Worm (Caenorhabditis elegans) whole organism, L2 larva: ENCODE data around the gene cytb-5.1.

ENCODE experiments used
- C34F6.9 ChIP-seq: fragments of 150-350 bp; optimal IDR thresholded peaks from 2 replicates; lab custom pipeline; 2014; ENCODE audit warnings: missing biosample characterization, missing genetic modification characterization
- R02D3.7 ChIP-seq: fragments of 150-350 bp; optimal IDR thresholded peaks from 2 replicates; lab custom pipeline; 2014; ENCODE audit warnings: missing biosample characterization, missing genetic modification characterization
- ZK546.5 ChIP-seq: sonication (generic microtip); optimal IDR thresholded peaks from 2 replicates; lab custom pipeline; 2017; ENCODE audit warnings: missing biosample characterization, missing genetic modification characterization
- aly-2 ChIP-seq: fragments of 150-350 bp; optimal IDR thresholded peaks from 2 replicates; lab custom pipeline; 2014; ENCODE audit warnings: missing biosample characterization, missing genetic modification characterization
- ceh-16 ChIP-seq: fragments of 150-350 bp; optimal IDR thresholded peaks from 2 replicates; lab custom pipeline; 2014; ENCODE audit warnings: missing biosample characterization, missing genetic modification characterization
- egl-27 ChIP-seq: sonication (generic microtip); optimal IDR thresholded peaks from 3 replicates; lab custom pipeline; 2017; ENCODE audit warnings: missing biosample characterization, missing genetic modification reagents, missing genetic modification characterization
- fos-1 ChIP-seq: fragments of 150-350 bp; optimal IDR thresholded peaks from 2 replicates; lab custom pipeline; 2014; ENCODE audit warnings: missing biosample characterization, missing genetic modification characterization
- gmeb-1 ChIP-seq: fragments of 150-350 bp; optimal IDR thresholded peaks from 2 replicates; lab custom pipeline; 2014; ENCODE audit warnings: missing biosample characterization, missing genetic modification characterization
- lin-13 ChIP-seq: fragments of 150-350 bp; optimal IDR thresholded peaks from 2 replicates; lab custom pipeline; 2014; ENCODE audit warnings: missing biosample characterization, missing genetic modification reagents, missing genetic modification characterization
- nhr-237 ChIP-seq: fragments of 150-350 bp; optimal IDR thresholded peaks from 2 replicates; lab custom pipeline; 2014; ENCODE audit warnings: missing biosample characterization, missing genetic modification characterization
- nhr-25 ChIP-seq: fragments of 150-350 bp; sonication (generic microtip); optimal IDR thresholded peaks from 3 replicates; lab custom pipeline; 2014; ENCODE audit warnings: missing biosample characterization, missing genetic modification characterization
- unc-39 ChIP-seq: fragments of 150-350 bp; optimal IDR thresholded peaks from 2 replicates; lab custom pipeline; 2014; ENCODE audit warnings: missing biosample characterization, missing genetic modification characterization
- ztf-11 ChIP-seq: sonication (generic microtip); optimal IDR thresholded peaks from 2 replicates; lab custom pipeline; 2017; ENCODE audit warnings: missing biosample characterization, missing genetic modification characterization

DNA sequence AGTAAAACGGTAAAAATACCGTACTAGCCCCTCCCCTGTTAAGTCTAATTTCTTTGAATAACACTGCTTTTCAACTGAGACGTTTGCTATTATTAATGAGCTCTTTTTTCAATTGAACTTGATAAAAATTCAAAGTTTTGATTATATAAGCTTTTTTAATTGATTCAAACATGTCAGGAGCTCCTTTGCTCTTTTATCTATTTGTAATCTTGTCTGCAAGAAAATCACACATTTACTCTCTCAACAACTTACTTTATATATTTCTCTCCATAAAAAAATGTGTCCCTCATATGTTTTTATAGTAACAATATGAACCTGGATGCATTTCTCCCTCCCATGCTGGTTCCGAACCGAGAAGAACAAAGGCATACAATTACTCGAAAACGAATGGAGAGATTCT, 18.6 kb downstream of the cytb-5.1 start, which contains the start of gene C04C11.1:
- no peak for TF ChIP-seq ztf-11 (tag; lab: Kevin White, UChicago)
- TF ChIP-seq unc-39 (tag; lab: Kevin White, UChicago): no peak
- TF ChIP-seq ceh-16 (tag; lab: Kevin White, UChicago): no peak
- no peak for TF ChIP-seq ZK546.5 (tag; lab: Kevin White, UChicago)
- no peak for TF ChIP-seq C34F6.9 (tag; lab: Kevin White, UChicago)
- no peak for TF ChIP-seq lin-13
- TF ChIP-seq aly-2 (tag; lab: Kevin White, UChicago): no peak
- TF ChIP-seq fos-1 (tag; lab: Kevin White, UChicago): no peak
- TF ChIP-seq R02D3.7: no peak
- TF ChIP-seq egl-27 (tag; lab: Kevin White, UChicago): no peak
- no peak for TF ChIP-seq nhr-237 (tag; lab: Kevin White, UChicago)
- TF ChIP-seq nhr-25 (tag; lab: Kevin White, UChicago): no peak
- no peak for TF ChIP-seq gmeb-1 (tag; lab: Kevin White, UChicago)
